Worm (Caenorhabditis elegans) whole organism, L4/young adult: ENCODE measurements around the gene metr-1.
"Not testable (repeated sequence)": the region's sequence is repeated elsewhere in the genome, so short reads cannot be mapped to it uniquely, and the experiment has no call there.

ENCODE experiments used
- W03F9.2 ChIP-seq: fragments of 150-350 bp; optimal IDR thresholded peaks from 2 replicates; lab custom pipeline; 2014; ENCODE audit warnings: missing biosample characterization, missing genetic modification characterization
- him-1 ChIP-seq: sonication (generic microtip); optimal IDR thresholded peaks from 2 replicates; lab custom pipeline; 2016; ENCODE audit warnings: missing genotype, missing genetic modification reagents, missing genetic modification characterization, missing compliant biosample characterization

DNA sequence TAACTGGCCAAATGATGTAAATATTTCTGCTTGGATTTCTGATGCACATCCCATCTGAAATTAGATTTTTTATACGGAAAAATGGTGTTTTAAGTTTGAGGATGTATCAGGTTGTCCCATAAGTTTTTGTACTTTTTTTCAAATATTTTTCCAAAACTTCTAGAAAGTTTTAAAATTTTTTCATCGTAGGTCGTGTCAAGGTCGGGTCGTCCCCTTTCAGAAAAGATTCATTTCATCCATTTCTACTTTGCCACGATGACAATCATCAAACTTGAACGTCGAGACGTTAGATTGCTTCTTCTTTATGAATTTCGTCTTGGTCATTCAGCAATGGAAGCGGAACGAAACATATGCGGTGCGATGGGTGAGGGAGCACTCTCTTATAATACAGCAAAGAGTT is 22.0 kb upstream of the metr-1 start, which contains the start of gene sra-12:
- TF ChIP-seq him-1 (tag; lab: Kevin White, UChicago); W03F9.2: not testable (repeated sequence)
